Fruit fly (Drosophila melanogaster) whole organism, embryonic: ENCODE measurements around the gene amn.

Source experiments
- Aef1 ChIP-seq: fragments of 200-800 bp; sonication (Bioruptor generic); IDR thresholded peaks from 3 replicates; pipeline ENCODE4 v1.3.6; 2022; ENCODE audit warnings: missing biosample characterization, missing genetic modification characterization
- Bgb ChIP-seq: fragments of 200-800 bp; sonication (Bioruptor generic); IDR thresholded peaks from 2 replicates; pipeline ENCODE4 v1.3.6; 2022; ENCODE audit warnings: missing biosample characterization, missing genetic modification characterization; ENCODE audit not compliant: partially characterized antibody
- CG10321 ChIP-seq: fragments of 200-800 bp; sonication (Bioruptor generic); IDR thresholded peaks from 2 replicates; pipeline ENCODE4 v1.3.6; 2022; ENCODE audit warnings: missing biosample characterization, missing genetic modification characterization
- CG10462 ChIP-seq: fragments of 200-800 bp; sonication (Bioruptor generic); optimal IDR thresholded peaks from 2 replicates; lab custom pipeline; 2016; ENCODE audit warnings: missing biosample characterization, missing genetic modification characterization
- CG10979 ChIP-seq: fragments of 200-800 bp; sonication (Bioruptor generic); optimal IDR thresholded peaks from 2 replicates; lab custom pipeline; 2018; ENCODE audit warnings: missing biosample characterization, mild to moderate bottlenecking, missing genetic modification characterization, moderate library complexity
- CG11695 ChIP-seq: fragments of 200-800 bp; sonication (Bioruptor generic); IDR thresholded peaks from 3 replicates; pipeline ENCODE4 v1.3.6; 2022; ENCODE audit warnings: missing biosample characterization, missing genetic modification characterization
- CG1233 ChIP-seq: fragments of 200-800 bp; sonication (Bioruptor generic); optimal IDR thresholded peaks from 4 replicates; lab custom pipeline; 2018; ENCODE audit warnings: missing biosample characterization, mild to moderate bottlenecking, missing genetic modification characterization
- CG15011 ChIP-seq: fragments of 200-800 bp; sonication (Bioruptor generic); optimal IDR thresholded peaks from 3 replicates; lab custom pipeline; 2018; ENCODE audit warnings: missing biosample characterization, mild to moderate bottlenecking, missing genetic modification characterization
- CG15073 ChIP-seq: fragments of 200-800 bp; sonication (Bioruptor generic); optimal IDR thresholded peaks from 2 replicates; lab custom pipeline; 2016; ENCODE audit warnings: missing biosample characterization, missing genetic modification characterization
- CG18262 ChIP-seq: fragments of 200-800 bp; optimal IDR thresholded peaks from 3 replicates; lab custom pipeline; 2019; ENCODE audit warnings: missing biosample characterization, mild to moderate bottlenecking, missing genetic modification characterization, moderate library complexity
- CG18476 ChIP-seq: fragments of 200-800 bp; sonication (Bioruptor generic); optimal IDR thresholded peaks from 2 replicates; lab custom pipeline; 2016; ENCODE audit warnings: missing biosample characterization, mild to moderate bottlenecking, missing genetic modification characterization
- CG33213 ChIP-seq: fragments of 200-800 bp; sonication (Bioruptor generic); optimal IDR thresholded peaks from 3 replicates; lab custom pipeline; 2016; ENCODE audit warnings: missing biosample characterization, missing genetic modification characterization
- CG34422 ChIP-seq: fragments of 200-800 bp; sonication (Bioruptor generic); IDR thresholded peaks from 3 replicates; pipeline ENCODE4 v1.3.6; 2022; ENCODE audit warnings: missing biosample characterization, missing genetic modification characterization
- CG3847 ChIP-seq: fragments of 200-800 bp; sonication (Bioruptor generic); IDR thresholded peaks from 2 replicates; pipeline ENCODE4 v1.3.6; 2022; ENCODE audit warnings: missing biosample characterization, missing genetic modification characterization
- CG4854 ChIP-seq: fragments of 200-800 bp; sonication (Bioruptor generic); optimal IDR thresholded peaks from 2 replicates; lab custom pipeline; 2016; ENCODE audit warnings: missing biosample characterization, missing genetic modification characterization, inconsistent platforms
- CG6254 ChIP-seq: fragments of 200-800 bp; sonication (Bioruptor generic); optimal IDR thresholded peaks from 3 replicates; lab custom pipeline; 2017; ENCODE audit warnings: mild to moderate bottlenecking, missing biosample characterization, missing genetic modification reagents, missing genetic modification characterization
- CG6272 ChIP-seq: fragments of 200-800 bp; sonication (Bioruptor generic); IDR thresholded peaks from 2 replicates; pipeline ENCODE4 v1.3.6; 2022; ENCODE audit warnings: missing biosample characterization, missing genetic modification characterization
- CG6654 ChIP-seq: fragments of 200-800 bp; sonication (Bioruptor generic); optimal IDR thresholded peaks from 2 replicates; lab custom pipeline; 2017; ENCODE audit warnings: missing biosample characterization, mild to moderate bottlenecking, missing genetic modification characterization
- CG8089 ChIP-seq: fragments of 200-800 bp; sonication (Bioruptor generic); optimal IDR thresholded peaks from 3 replicates; lab custom pipeline; 2016; ENCODE audit warnings: missing biosample characterization, missing genetic modification characterization
- Dfd ChIP-seq, 2 experiments: fragments of >200 bp; optimal IDR thresholded peaks; 2 replicates each; lab custom pipeline; 2017; ENCODE audit warnings: missing biosample characterization in 2 of 2, missing genetic modification characterization in 2 of 2
- Dll ChIP-seq: fragments of 200-800 bp; sonication (Bioruptor generic); IDR thresholded peaks from 4 replicates; pipeline ENCODE4 v1.3.6; 2022; ENCODE audit warnings: missing biosample characterization, missing genetic modification characterization; ENCODE audit not compliant: partially characterized antibody
- Dref ChIP-seq: fragments of 200-800 bp; sonication (Bioruptor generic); IDR thresholded peaks from 2 replicates; pipeline ENCODE4 v1.3.6; 2022; ENCODE audit warnings: missing biosample characterization, missing genetic modification characterization
- Fer1 ChIP-seq: fragments of 200-800 bp; sonication (Bioruptor generic); optimal IDR thresholded peaks from 2 replicates; lab custom pipeline; 2017; ENCODE audit warnings: missing biosample characterization, mild to moderate bottlenecking, missing genetic modification characterization
- Fer2 ChIP-seq: fragments of 200-800 bp; sonication (Bioruptor generic); optimal IDR thresholded peaks from 2 replicates; lab custom pipeline; 2018; ENCODE audit warnings: missing biosample characterization, mild to moderate bottlenecking, missing genetic modification characterization, moderate library complexity
- H2.0 ChIP-seq: fragments of 200-800 bp; sonication (Bioruptor generic); IDR thresholded peaks from 2 replicates; pipeline ENCODE4 v1.3.6; 2022; ENCODE audit warnings: missing biosample characterization, missing genetic modification characterization
- Hmx ChIP-seq: fragments of 200-800 bp; sonication (Bioruptor generic); optimal IDR thresholded peaks from 2 replicates; lab custom pipeline; 2016; ENCODE audit warnings: missing biosample characterization, missing genetic modification characterization
- Hr39 ChIP-seq: fragments of >200 bp; optimal IDR thresholded peaks from 2 replicates; lab custom pipeline; 2017
- Hr51 ChIP-seq, 2 experiments: fragments of 200-800 bp; sonication (Bioruptor generic); optimal IDR thresholded peaks; 2 replicates in 1 of 2; 3 replicates in 1 of 2; lab custom pipeline; 2016 to 2018; ENCODE audit warnings: missing biosample characterization in 2 of 2, missing genetic modification characterization in 2 of 2, mild to moderate bottlenecking in 1 of 2, moderate library complexity in 1 of 2
- Lpt ChIP-seq: fragments of >200 bp; optimal IDR thresholded peaks from 2 replicates; lab custom pipeline; 2018; ENCODE audit warnings: missing biosample characterization, missing genetic modification characterization
- Myb ChIP-seq: fragments of 200-800 bp; sonication (Bioruptor generic); optimal IDR thresholded peaks from 2 replicates; lab custom pipeline; 2016; ENCODE audit warnings: missing biosample characterization, missing genetic modification characterization
- Oli ChIP-seq: fragments of 200-800 bp; sonication (Bioruptor generic); optimal IDR thresholded peaks from 2 replicates; lab custom pipeline; 2018; ENCODE audit warnings: missing biosample characterization, mild to moderate bottlenecking, missing genetic modification characterization, moderate library complexity
- Scr ChIP-seq: fragments of 200-800 bp; sonication (Bioruptor generic); IDR thresholded peaks from 2 replicates; pipeline ENCODE4 v1.3.6; 2022; ENCODE audit warnings: missing biosample characterization, missing genetic modification characterization; ENCODE audit not compliant: partially characterized antibody
- Spps ChIP-seq: fragments of 200-800 bp; sonication (Bioruptor generic); optimal IDR thresholded peaks from 2 replicates; lab custom pipeline; 2018; ENCODE audit warnings: missing biosample characterization, mild to moderate bottlenecking, missing genetic modification characterization
- Xrp1 ChIP-seq: fragments of 200-800 bp; sonication (Bioruptor generic); IDR thresholded peaks from 2 replicates; pipeline ENCODE4 v1.3.6; 2022; ENCODE audit warnings: missing biosample characterization, missing genetic modification characterization
- amos ChIP-seq: fragments of 200-800 bp; sonication (Bioruptor generic); IDR thresholded peaks from 2 replicates; pipeline ENCODE4 v1.3.6; 2022; ENCODE audit warnings: missing biosample characterization, missing genetic modification characterization; ENCODE audit not compliant: partially characterized antibody
- bigmax ChIP-seq: fragments of 200-800 bp; sonication (Bioruptor generic); optimal IDR thresholded peaks from 2 replicates; lab custom pipeline; 2018; ENCODE audit warnings: missing biosample characterization, mild to moderate bottlenecking, missing genetic modification characterization
- cas ChIP-seq: fragments of 200-800 bp; sonication (Bioruptor generic); IDR thresholded peaks from 2 replicates; pipeline ENCODE4 v1.3.6; 2022; ENCODE audit warnings: missing biosample characterization, missing genetic modification characterization
- corto ChIP-seq: fragments of 200-800 bp; sonication (Bioruptor generic); optimal IDR thresholded peaks from 2 replicates; lab custom pipeline; 2016; ENCODE audit warnings: missing biosample characterization, mild to moderate bottlenecking, missing genetic modification characterization, moderate library complexity
- crp ChIP-seq, 2 experiments: fragments of 200-800 bp; sonication (Bioruptor generic); optimal IDR thresholded peaks; 2 replicates in 1 of 2; 3 replicates in 1 of 2; lab custom pipeline; 2017; ENCODE audit warnings: missing biosample characterization in 2 of 2, missing genetic modification characterization in 2 of 2, mild to moderate bottlenecking in 1 of 2, moderate library complexity in 1 of 2
- dmrt11E ChIP-seq: fragments of 200-800 bp; sonication (Bioruptor generic); optimal IDR thresholded peaks from 3 replicates; lab custom pipeline; 2018; ENCODE audit warnings: missing biosample characterization, mild to moderate bottlenecking, missing genetic modification characterization, moderate library complexity
- ems ChIP-seq: fragments of 200-800 bp; sonication (Bioruptor generic); optimal IDR thresholded peaks from 3 replicates; lab custom pipeline; 2016; ENCODE audit warnings: missing biosample characterization, missing genetic modification characterization
- eve ChIP-seq, 2 experiments: fragments of >200 bp; optimal IDR thresholded peaks; 2 replicates each; lab custom pipeline; 2017; ENCODE audit warnings: missing biosample characterization in 2 of 2, missing genetic modification characterization in 2 of 2
- kah ChIP-seq: fragments of 200-800 bp; sonication (Bioruptor generic); optimal IDR thresholded peaks from 2 replicates; lab custom pipeline; 2018; ENCODE audit warnings: missing biosample characterization, mild to moderate bottlenecking, missing genetic modification characterization
- knrl ChIP-seq: fragments of 200-800 bp; sonication (Bioruptor generic); IDR thresholded peaks from 3 replicates; pipeline ENCODE4 v1.3.6; 2022; ENCODE audit warnings: missing biosample characterization, missing genetic modification characterization; ENCODE audit not compliant: partially characterized antibody
- pb ChIP-seq: fragments of 200-800 bp; sonication (Bioruptor generic); optimal IDR thresholded peaks from 3 replicates; lab custom pipeline; 2016; ENCODE audit warnings: missing biosample characterization, missing genetic modification characterization
- peb ChIP-seq: fragments of 200-800 bp; sonication (Bioruptor generic); IDR thresholded peaks from 2 replicates; pipeline ENCODE4 v1.3.6; 2022; ENCODE audit warnings: missing biosample characterization, missing genetic modification characterization
- slp2 ChIP-seq: fragments of 200-800 bp; sonication (Bioruptor generic); optimal IDR thresholded peaks from 2 replicates; lab custom pipeline; 2016; ENCODE audit warnings: missing biosample characterization, missing genetic modification characterization
- stwl ChIP-seq: fragments of 200-800 bp; sonication (Bioruptor generic); optimal IDR thresholded peaks from 3 replicates; lab custom pipeline; 2018; ENCODE audit warnings: missing biosample characterization, mild to moderate bottlenecking, missing genetic modification characterization, moderate library complexity
- twi ChIP-seq: fragments of 200-800 bp; optimal IDR thresholded peaks from 2 replicates; lab custom pipeline; 2019; ENCODE audit warnings: missing biosample characterization, mild to moderate bottlenecking, missing genetic modification characterization, moderate library complexity
- vnd ChIP-seq: fragments of 200-800 bp; sonication (Bioruptor generic); IDR thresholded peaks from 3 replicates; pipeline ENCODE4 v1.3.6; 2022; ENCODE audit warnings: missing biosample characterization, missing genetic modification characterization; ENCODE audit not compliant: partially characterized antibody

The amn gene

dm6 chrX:19848342-19848793 is 41.5 kb downstream of the amn start (continued):
- TF ChIP-seq Myb (GFP tag; lab: Kevin White, UChicago) (peak; percentile 33), CG3847 (peak; percentile 82), Spps (tag; lab: Kevin White, UChicago) (peak; percentile 34), CG15073 (GFP tag; lab: Kevin White, UChicago) (no peak), slp2 (GFP tag; lab: Kevin White, UChicago) (peak; percentile 60), CG8089 (peak; percentile 70), Aef1 (peak; percentile 71; the same call in 2 of the 3 replicates), cas (GFP tag; lab: Robert Waterston, UW) (peak; percentile 64), ems (peak; percentile 74), Fer2 (tag; lab: Kevin White, UChicago) (peak; percentile 9), crp (GFP tag; optimal IDR thresholded peaks at IDR 0.05; lab: Kevin White, UChicago) (no peak), CG34422 (GFP tag; lab: Robert Waterston, UW) (peak; percentile 70), peb (GFP tag; lab: Robert Waterston, UW) (0 out of 2 replicates have a peak, but pooled peaks have one; percentile 58), twi (tag; lab: Kevin White, UChicago) (peak; percentile 36), bigmax (GFP tag; lab: Kevin White, UChicago) (no peak), Hr39 (lab: Kevin White, UChicago) (no peak), dmrt11E (tag; lab: Kevin White, UChicago) (peak; percentile 53), kah (GFP tag; lab: Kevin White, UChicago) (peak; percentile 32), Oli (peak; percentile 58), CG10462 (GFP tag; lab: Kevin White, UChicago) (peak; percentile 42), Scr (GFP tag; lab: Robert Waterston, UW) (peak; percentile 42; the same call in 1 of the 2 replicates), CG18262 (tag; lab: Kevin White, UChicago) (peak; percentile 47), knrl (peak; percentile 50; the same call in 2 of the 3 replicates), CG33213 (peak; percentile 76), H2.0 (GFP tag; lab: Robert Waterston, UW) (peak; percentile 69), CG18476 (peak; percentile 64), Dfd (GFP tag; optimal IDR thresholded peaks at IDR 0.05; lab: Kevin White, UChicago) (no peak), CG10321 (peak; percentile 48; the same call in 1 of the 2 replicates), Fer1 (peak; percentile 56), CG11695 (GFP tag; lab: Robert Waterston, UW) (peak; percentile 73), CG1233 (GFP tag; lab: Kevin White, UChicago) (peak; percentile 38), CG6272 (GFP tag; lab: Robert Waterston, UW) (peak; percentile 52), CG4854 (GFP tag; lab: Kevin White, UChicago) (peak; percentile 37), CG10979 (peak; percentile 62), amos (GFP tag; lab: Robert Waterston, UW) (peak; percentile 63), Hmx (GFP tag; lab: Kevin White, UChicago) (no peak), Dref (GFP tag; lab: Robert Waterston, UW) (peak; percentile 18; the same call in 1 of the 2 replicates), eve (GFP tag; optimal IDR thresholded peaks at IDR 0.05; lab: Kevin White, UChicago) (no peak), CG15011 (GFP tag; lab: Kevin White, UChicago) (no peak), CG6654 (peak; percentile 4), Xrp1 (GFP tag; lab: Robert Waterston, UW) (peak; percentile 79), stwl (peak; percentile 98), Lpt (GFP tag; lab: Kevin White, UChicago) (no peak), corto (no peak), Hr51 (GFP tag; optimal IDR thresholded peaks at IDR 0.05; lab: Kevin White, UChicago) (peak; percentile 54 to 65), pb (GFP tag; lab: Kevin White, UChicago) (peak; percentile 49), Bgb (GFP tag; lab: Robert Waterston, UW) (peak; percentile 63), vnd (GFP tag; lab: Robert Waterston, UW) (no peak), Dll (GFP tag; lab: Robert Waterston, UW) (peak; percentile 47; the same call in 3 of the 4 replicates), CG6254 (GFP tag; lab: Kevin White, UChicago) (peak; percentile 24)
